Worm (Caenorhabditis elegans) whole organism, mixed stage, embryonic: ENCODE results near the gene set-17.

Experiments used
- elt-1 ChIP-seq: sonication (generic microtip); optimal IDR thresholded peaks from 2 replicates; lab custom pipeline; 2017; ENCODE audit warnings: missing genetic modification characterization, mild to moderate bottlenecking, missing compliant biosample characterization, antibody characterized with exemption, moderate library complexity, borderline replicate concordance; ENCODE audit not compliant: insufficient read depth
- sptf-1 ChIP-seq: sonication (generic microtip); optimal IDR thresholded peaks from 2 replicates; lab custom pipeline; 2017; ENCODE audit warnings: mild to moderate bottlenecking, missing genetic modification characterization, moderate library complexity, missing compliant biosample characterization
- unc-39 ChIP-seq: fragments of 150-350 bp; optimal IDR thresholded peaks from 2 replicates; lab custom pipeline; 2014; ENCODE audit warnings: missing biosample characterization, missing genetic modification characterization

ce11 chrII:8897244-8897643, 43.0 kb downstream of the set-17 start:
- TF ChIP-seq sptf-1 (tag; lab: Kevin White, UChicago) (no peak), elt-1 (tag; lab: Kevin White, UChicago) (no peak), unc-39 (no peak)
